Worm (Caenorhabditis elegans): ENCODE data around the gene mai-2.

ce11 chrIV:3422516-3422915, 36.8 kb downstream of the mai-2 start, which contains the start of gene C04C3.6:
- TF ChIP-seq klf-2 (GFP tag; conservative IDR thresholded peaks at IDR 0.05) (no peak), ztf-23 (GFP tag; IDR thresholded peaks at IDR 0.05) (no peak), tab-1 (GFP tag; IDR thresholded peaks at IDR 0.05) (no peak), ref-1 (GFP tag; conservative IDR thresholded peaks at IDR 0.05) (no peak)
